Fruit fly (Drosophila melanogaster): Measurements from ENCODE around the gene Ubr3.

Gene Ubr3

dm6 chrX:7893411-7894122 lies 42.1 kb upstream of the Ubr3 start, which contains the start of the genes CG45089, ND-MNLL and p115 (continued):
- TF ChIP-seq CG13296 (GFP tag; optimal IDR thresholded peaks at IDR 0.05) (peak; percentile 59), CG33213 (GFP tag; optimal IDR thresholded peaks at IDR 0.05) (no peak), en (GFP tag; optimal IDR thresholded peaks at IDR 0.05) (no peak), CG8478 (optimal IDR thresholded peaks at IDR 0.05) (no peak), CG10147 (GFP tag; optimal IDR thresholded peaks at IDR 0.05) (peak; percentile 56), cato (GFP tag; optimal IDR thresholded peaks at IDR 0.05; ENCODE audit: borderline replicate concordance) (peak; percentile 26), CG2116 (GFP tag; optimal IDR thresholded peaks at IDR 0.05) (peak; percentile 82), ato (GFP tag; IDR thresholded peaks at IDR 0.05; ENCODE audit: partially characterized antibody) (no peak), lilli (GFP tag; optimal IDR thresholded peaks at IDR 0.05) (peak; percentile 81), croc (GFP tag; conservative IDR thresholded peaks at IDR 0.05) (no peak), abd-A (tag; optimal IDR thresholded peaks at IDR 0.05) (no peak), D (optimal IDR thresholded peaks at IDR 0.05) (no peak), D (GFP tag; optimal IDR thresholded peaks at IDR 0.05) (no peak), insv (GFP tag; optimal IDR thresholded peaks at IDR 0.05) (peak in 1 of 2 experiments; percentile 56), ewg (GFP tag; optimal IDR thresholded peaks at IDR 0.05) (peak; percentile 3), CG8924 (tag; optimal IDR thresholded peaks at IDR 0.05) (peak; percentile 68), CG15601 (tag; optimal IDR thresholded peaks at IDR 0.05) (peak; percentile 63), rib (GFP tag; IDR thresholded peaks at IDR 0.05) (no peak), prd (optimal IDR thresholded peaks at IDR 0.05) (no peak), prd (GFP tag; IDR thresholded peaks at IDR 0.05) (peak; percentile 65), gcm2 (GFP tag; optimal IDR thresholded peaks at IDR 0.05) (no peak), eve (GFP tag; optimal IDR thresholded peaks at IDR 0.05) (no peak), CG3065 (GFP tag; optimal IDR thresholded peaks at IDR 0.05) (peak; percentile 14), repo (GFP tag; optimal IDR thresholded peaks at IDR 0.05) (no peak), CG13287 (GFP tag; IDR thresholded peaks at IDR 0.05; ENCODE audit: partially characterized antibody) (peak; percentile 81), MBD-R2 (GFP tag; IDR thresholded peaks at IDR 0.05) (peak; percentile 78), lmd (GFP tag; IDR thresholded peaks at IDR 0.05) (peak; percentile 62), CG17912 (GFP tag; optimal IDR thresholded peaks at IDR 0.05) (no peak), CG10462 (GFP tag; optimal IDR thresholded peaks at IDR 0.05) (peak; percentile 24), vfl (GFP tag; optimal IDR thresholded peaks at IDR 0.05) (peak; percentile 45), sob (GFP tag; IDR thresholded peaks at IDR 0.05) (peak; percentile 73), Dip2 (GFP tag; IDR thresholded peaks at IDR 0.05) (no peak), shn (GFP tag; optimal IDR thresholded peaks at IDR 0.05) (peak; percentile 14), ken (GFP tag; IDR thresholded peaks at IDR 0.05) (peak; percentile 46; the same call in 2 of the 3 replicates), Usf (GFP tag; optimal IDR thresholded peaks at IDR 0.05) (no peak), wor (GFP tag; IDR thresholded peaks at IDR 0.05) (no peak), oc (tag; optimal IDR thresholded peaks at IDR 0.05) (peak; percentile 31), CG7928 (GFP tag; optimal IDR thresholded peaks at IDR 0.05) (peak; percentile 82), ase (GFP tag; IDR thresholded peaks at IDR 0.05) (no peak), CG10543 (GFP tag; optimal IDR thresholded peaks at IDR 0.05) (peak; percentile 50), Lhr (GFP tag; optimal IDR thresholded peaks at IDR 0.05) (no peak), CG10321 (GFP tag; IDR thresholded peaks at IDR 0.05) (no peak), NFAT (GFP tag; IDR thresholded peaks at IDR 0.05) (peak; percentile 44; the same call in 1 of the 2 replicates), p53 (GFP tag; optimal IDR thresholded peaks at IDR 0.05) (peak; percentile 68), Ada2b (GFP tag; IDR thresholded peaks at IDR 0.05) (peak; percentile 42; the same call in 1 of the 2 replicates), Hr51 (GFP tag; optimal IDR thresholded peaks at IDR 0.05) (peak; percentile 35 to 64), hkb (optimal IDR thresholded peaks at IDR 0.05) (no peak), hkb (GFP tag; IDR thresholded peaks at IDR 0.05) (peak; percentile 49), CG11695 (GFP tag; IDR thresholded peaks at IDR 0.05) (0 out of 3 replicates have a peak, but pooled peaks have one; percentile 9), E2f2 (GFP tag; IDR thresholded peaks at IDR 0.05) (peak; percentile 47), CHES-1-like (GFP tag; optimal IDR thresholded peaks at IDR 0.05) (no peak)

Data from whole organism, embryonic.